Worm (Caenorhabditis elegans): Measurements from ENCODE around the gene enu-3.2.

DNA sequence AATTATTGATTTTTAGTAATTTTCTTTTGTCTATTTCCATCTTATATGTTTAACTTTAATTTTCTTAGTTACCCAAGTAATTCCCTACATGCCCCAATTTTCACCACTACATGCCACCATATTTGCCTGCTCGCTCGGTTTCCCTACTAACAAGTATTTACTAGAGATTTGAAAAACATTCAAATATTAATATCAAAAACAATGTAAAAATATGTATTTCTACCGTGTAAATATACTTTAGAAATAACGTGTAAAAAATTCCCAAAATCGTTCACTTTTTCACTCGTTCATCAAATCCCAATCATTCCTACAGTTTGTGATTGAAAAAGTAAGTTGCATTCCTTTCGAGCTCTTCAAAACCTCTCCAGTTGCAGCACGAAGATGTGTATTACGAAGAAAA is 41.6 kb upstream of the enu-3.2 start, which contains the start of gene F26A1.3:
- TF ChIP-seq T22C8.4 (GFP tag; IDR thresholded peaks at IDR 0.05) (no peak), ref-1 (GFP tag; conservative IDR thresholded peaks at IDR 0.05) (no peak), ztf-29 (GFP tag; IDR thresholded peaks at IDR 0.05) (no peak), klf-2 (GFP tag; conservative IDR thresholded peaks at IDR 0.05) (no peak), ztf-23 (GFP tag; IDR thresholded peaks at IDR 0.05) (no peak), flt-1 (GFP tag; IDR thresholded peaks at IDR 0.05) (no peak)

All from whole organism, midembryonic.